Worm (Caenorhabditis elegans): Measurements from ENCODE around the gene math-21.
"Not testable (repeated sequence)": the region's sequence is repeated elsewhere in the genome, so short reads cannot be mapped to it uniquely, and the experiment has no call there.

- TF ChIP-seq sea-2 (GFP tag; IDR thresholded peaks at IDR 0.05); F55B11.4 (tag; optimal IDR thresholded peaks at IDR 0.05; ENCODE audit: borderline replicate concordance, insufficient read depth); ama-1 (optimal IDR thresholded peaks at IDR 0.05); ama-1 (GFP tag; optimal IDR thresholded peaks at IDR 0.05); nfyb-1 (GFP tag; IDR thresholded peaks at IDR 0.05); lag-1 (GFP tag; IDR thresholded peaks at IDR 0.05); Y95B8A.8 (GFP tag; IDR thresholded peaks at IDR 0.05); him-1 (tag; optimal IDR thresholded peaks at IDR 0.05); nhr-90 (tag; optimal IDR thresholded peaks at IDR 0.05); ztf-26 (tag; optimal IDR thresholded peaks at IDR 0.05): not testable (repeated sequence)
These were observed 38.3 kb upstream of the math-21 start, which contains the start of gene math-49 for ce11 chrII:1955568-1955967.

Measured in whole organism, young adult.